Worm (Caenorhabditis elegans): Measurements from ENCODE around the gene oac-23.

DNA sequence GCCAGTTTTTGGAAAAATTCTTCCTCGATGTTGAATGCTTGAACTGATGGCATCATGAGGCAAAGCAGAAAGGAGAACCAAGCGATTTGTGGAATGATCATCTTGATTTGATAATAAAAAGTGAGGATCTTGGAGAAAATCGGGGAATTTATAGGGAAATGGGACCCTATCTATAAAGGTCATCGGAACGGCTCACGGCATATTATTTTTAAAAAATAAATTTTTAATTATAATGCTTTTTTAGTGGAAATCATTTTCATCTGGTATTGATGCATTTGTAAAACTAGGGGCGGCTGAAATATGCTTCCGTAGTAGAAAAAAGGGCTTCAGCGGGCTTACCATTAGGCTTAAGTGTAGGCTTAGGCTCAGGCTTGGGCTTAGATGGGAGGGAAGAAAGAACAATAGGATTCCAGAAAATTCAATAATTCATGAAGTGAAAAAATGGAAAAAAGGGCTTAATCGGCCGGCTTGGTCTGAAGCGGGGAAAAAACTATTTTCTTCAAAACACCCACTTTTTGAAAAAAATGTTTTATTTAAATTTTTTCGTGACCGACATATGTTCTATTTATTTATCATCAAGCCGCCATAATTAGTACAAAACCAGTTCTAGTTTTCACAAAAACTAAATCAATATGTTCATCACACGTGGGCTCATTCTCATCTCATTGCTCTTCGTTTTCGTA lies 26.4 kb downstream of the oac-23 start, which contains the start of the genes F56D6.22 and F56D6.12:
- no peak for TF ChIP-seq klf-2 (GFP tag; conservative IDR thresholded peaks at IDR 0.05)
- TF ChIP-seq cog-1 (tag; optimal IDR thresholded peaks at IDR 0.05): no peak
- no peak for TF ChIP-seq med-1 (GFP tag; optimal IDR thresholded peaks at IDR 0.05; ENCODE audit: insufficient read depth)
- TF ChIP-seq ztf-29 (GFP tag; IDR thresholded peaks at IDR 0.05): no peak
- no peak for TF ChIP-seq flt-1 (GFP tag; IDR thresholded peaks at IDR 0.05)
- no peak for TF ChIP-seq ztf-23 (GFP tag; IDR thresholded peaks at IDR 0.05)
- TF ChIP-seq tab-1 (GFP tag; IDR thresholded peaks at IDR 0.05): no peak
